Worm (Caenorhabditis elegans): ENCODE data around the gene F49F1.2.

Gene F49F1.2

ce11 chrIV:4074610-4075009, 41.1 kb upstream of the F49F1.2 start, which contains the start of gene W03D2.9:
Gene W03D2.9 (minus strand): TSS chrIV:4074710.
- TF ChIP-seq egl-27 (tag; optimal IDR thresholded peaks at IDR 0.05), result no peak
- no peak for TF ChIP-seq daf-12 (tag; optimal IDR thresholded peaks at IDR 0.05)
- TF ChIP-seq hmg-11 (tag; optimal IDR thresholded peaks at IDR 0.05), result no peak
- no peak for TF ChIP-seq nhr-11 (tag; optimal IDR thresholded peaks at IDR 0.05)
- TF ChIP-seq nhr-77 (tag; optimal IDR thresholded peaks at IDR 0.05), result no peak
- TF ChIP-seq pqm-1 (tag; optimal IDR thresholded peaks at IDR 0.05), result no peak
- no peak for TF ChIP-seq R02D3.7 (tag; optimal IDR thresholded peaks at IDR 0.05)
- no peak for TF ChIP-seq ceh-82 (tag; optimal IDR thresholded peaks at IDR 0.05)
- TF ChIP-seq mml-1 (tag; optimal IDR thresholded peaks at IDR 0.05), result no peak
- TF ChIP-seq nhr-28 (tag; optimal IDR thresholded peaks at IDR 0.05), result no peak
- TF ChIP-seq fos-1 (tag; optimal IDR thresholded peaks at IDR 0.05), result no peak
- no peak for TF ChIP-seq elt-3 (tag; optimal IDR thresholded peaks at IDR 0.05)
- TF ChIP-seq skn-1 (tag; optimal IDR thresholded peaks at IDR 0.05), result no peak
- TF ChIP-seq fkh-2 (tag; optimal IDR thresholded peaks at IDR 0.05), result no peak
- TF ChIP-seq ztf-4 (tag; optimal IDR thresholded peaks at IDR 0.05), result no peak
- TF ChIP-seq ceh-16 (tag; optimal IDR thresholded peaks at IDR 0.05), result no peak

ce11 chrIV:4076690-4077295, 39.0 kb upstream of the F49F1.2 start:
- no peak for TF ChIP-seq aly-2 (tag; optimal IDR thresholded peaks at IDR 0.05)

ce11 chrIV:4078901-4079300, 36.8 kb upstream of the F49F1.2 start, which contains the start of gene C35B1.8:
Gene C35B1.8 (minus strand): TSS chrIV:4079001.
- no peak for TF ChIP-seq lin-39 (tag; optimal IDR thresholded peaks at IDR 0.05)
- TF ChIP-seq sea-2 (GFP tag; optimal IDR thresholded peaks at IDR 0.05), result no peak
- no peak for TF ChIP-seq nfya-1 (tag; optimal IDR thresholded peaks at IDR 0.05; ENCODE audit: insufficient read depth)
- no peak for TF ChIP-seq tbx-2 (tag; optimal IDR thresholded peaks at IDR 0.05)
- TF ChIP-seq nhr-76 (tag; optimal IDR thresholded peaks at IDR 0.05), result no peak
- TF ChIP-seq hmg-11 (tag; optimal IDR thresholded peaks at IDR 0.05), result no peak
- no peak for TF ChIP-seq elt-3 (tag; optimal IDR thresholded peaks at IDR 0.05)
- TF ChIP-seq lin-15B (tag; optimal IDR thresholded peaks at IDR 0.05), result no peak
- no peak for TF ChIP-seq ceh-82 (tag; optimal IDR thresholded peaks at IDR 0.05)
- TF ChIP-seq daf-12 (tag; optimal IDR thresholded peaks at IDR 0.05), result no peak
- TF ChIP-seq elt-1 (tag; optimal IDR thresholded peaks at IDR 0.05), result no peak
- no peak for TF ChIP-seq ztf-11 (tag; optimal IDR thresholded peaks at IDR 0.05)
- no peak for TF ChIP-seq nhr-77 (tag; optimal IDR thresholded peaks at IDR 0.05)
- no peak for TF ChIP-seq aly-2 (tag; optimal IDR thresholded peaks at IDR 0.05)
- no peak for TF ChIP-seq fos-1 (tag; optimal IDR thresholded peaks at IDR 0.05)
- TF ChIP-seq jun-1 (tag; optimal IDR thresholded peaks at IDR 0.05), result no peak
- TF ChIP-seq ztf-4 (tag; optimal IDR thresholded peaks at IDR 0.05), result no peak
- TF ChIP-seq skn-1 (tag; optimal IDR thresholded peaks at IDR 0.05), result no peak
- TF ChIP-seq ceh-28 (tag; optimal IDR thresholded peaks at IDR 0.05), result no peak

- TF ChIP-seq aly-2 (tag; optimal IDR thresholded peaks at IDR 0.05) (no peak), nhr-237 (tag; optimal IDR thresholded peaks at IDR 0.05) (no peak), mdl-1 (tag; optimal IDR thresholded peaks at IDR 0.05) (no peak), lsy-12 (tag; optimal IDR thresholded peaks at IDR 0.05) (no peak), jun-1 (tag; optimal IDR thresholded peaks at IDR 0.05) (no peak), mml-1 (tag; optimal IDR thresholded peaks at IDR 0.05) (no peak), ceh-16 (tag; optimal IDR thresholded peaks at IDR 0.05) (no peak), nhr-43 (tag; optimal IDR thresholded peaks at IDR 0.05; ENCODE audit: poor library complexity, severe bottlenecking) (no peak), unc-39 (tag; optimal IDR thresholded peaks at IDR 0.05) (no peak), unc-62 (GFP tag; optimal IDR thresholded peaks at IDR 0.05) (no peak), egl-27 (tag; optimal IDR thresholded peaks at IDR 0.05) (no peak), nhr-23 (tag; optimal IDR thresholded peaks at IDR 0.05) (no peak), hmg-11 (tag; optimal IDR thresholded peaks at IDR 0.05) (no peak), pha-4 (tag; optimal IDR thresholded peaks at IDR 0.05) (no peak), nhr-28 (tag; optimal IDR thresholded peaks at IDR 0.05) (no peak)
Observed at ce11 chrIV:4079514-4079913, 36.2 kb upstream of the F49F1.2 start, which contains the start of gene C35B1.4. Gene C35B1.4 (plus strand): TSS chrIV:4079814.
